Fruit fly (Drosophila melanogaster) whole organism, embryonic: Measurements from ENCODE around the gene CG13631.

Experiments
- Atf6 ChIP-seq: fragments of 200-800 bp; sonication (Bioruptor generic); IDR thresholded peaks from 2 replicates; pipeline ENCODE4 v1.3.6; 2022; ENCODE audit warnings: missing biosample characterization, missing genetic modification characterization
- CG1024 ChIP-seq: fragments of 200-800 bp; sonication (Bioruptor generic); IDR thresholded peaks from 2 replicates; pipeline ENCODE4 v1.3.6; 2022; ENCODE audit warnings: missing biosample characterization, missing genetic modification characterization
- CG10654 ChIP-seq: fragments of 200-800 bp; sonication (Bioruptor generic); optimal IDR thresholded peaks from 2 replicates; lab custom pipeline; 2016; ENCODE audit warnings: missing biosample characterization, missing genetic modification characterization
- CG11504 ChIP-seq: fragments of 200-800 bp; sonication (Bioruptor generic); optimal IDR thresholded peaks from 3 replicates; lab custom pipeline; 2019; ENCODE audit warnings: missing biosample characterization, mild to moderate bottlenecking, missing genetic modification characterization, moderate library complexity
- CG11560 ChIP-seq: fragments of 200-800 bp; sonication (Bioruptor generic); IDR thresholded peaks from 3 replicates; pipeline ENCODE4 v1.3.6; 2022; ENCODE audit warnings: missing biosample characterization, missing genetic modification characterization
- CG11696 ChIP-seq: fragments of 200-800 bp; sonication (Bioruptor generic); IDR thresholded peaks from 2 replicates; pipeline ENCODE4 v1.3.6; 2022; ENCODE audit warnings: missing biosample characterization, missing genetic modification characterization
- CG13123 ChIP-seq: fragments of 200-800 bp; sonication (Bioruptor generic); optimal IDR thresholded peaks from 2 replicates; lab custom pipeline; 2016; ENCODE audit warnings: missing biosample characterization, missing genetic modification characterization
- CG13287 ChIP-seq: fragments of 200-800 bp; sonication (Bioruptor generic); IDR thresholded peaks from 2 replicates; pipeline ENCODE4 v1.3.6; 2022; ENCODE audit warnings: missing biosample characterization, missing genetic modification characterization; ENCODE audit not compliant: partially characterized antibody
- CG14860 ChIP-seq: fragments of 200-800 bp; sonication (Bioruptor generic); IDR thresholded peaks from 3 replicates; pipeline ENCODE4 v1.3.6; 2022; ENCODE audit warnings: missing biosample characterization, missing genetic modification characterization; ENCODE audit not compliant: partially characterized antibody
- CG17912 ChIP-seq: fragments of 200-800 bp; sonication (Bioruptor generic); optimal IDR thresholded peaks from 2 replicates; lab custom pipeline; 2018; ENCODE audit warnings: missing biosample characterization, mild to moderate bottlenecking, missing genetic modification characterization
- CG18262 ChIP-seq: fragments of 200-800 bp; optimal IDR thresholded peaks from 3 replicates; lab custom pipeline; 2019; ENCODE audit warnings: missing biosample characterization, mild to moderate bottlenecking, missing genetic modification characterization, moderate library complexity
- CG2678 ChIP-seq: fragments of 200-800 bp; sonication (Bioruptor generic); optimal IDR thresholded peaks from 3 replicates; lab custom pipeline; 2019; ENCODE audit warnings: missing biosample characterization, mild to moderate bottlenecking, missing genetic modification characterization, moderate library complexity
- CG2875 ChIP-seq: fragments of 200-800 bp; sonication (Bioruptor generic); optimal IDR thresholded peaks from 2 replicates; lab custom pipeline; 2017; ENCODE audit warnings: missing biosample characterization, mild to moderate bottlenecking, missing genetic modification characterization, missing genetic modification reagents
- CG32532 ChIP-seq: fragments of 200-800 bp; sonication (Bioruptor generic); IDR thresholded peaks from 2 replicates; pipeline ENCODE4 v1.3.6; 2022; ENCODE audit warnings: missing biosample characterization, missing genetic modification characterization
- CG3407 ChIP-seq: fragments of 200-800 bp; sonication (Bioruptor generic); optimal IDR thresholded peaks from 2 replicates; lab custom pipeline; 2018; ENCODE audit warnings: missing biosample characterization, mild to moderate bottlenecking, missing genetic modification characterization
- CG34422 ChIP-seq: fragments of 200-800 bp; sonication (Bioruptor generic); IDR thresholded peaks from 3 replicates; pipeline ENCODE4 v1.3.6; 2022; ENCODE audit warnings: missing biosample characterization, missing genetic modification characterization
- CG3838 ChIP-seq: fragments of 200-800 bp; sonication (Bioruptor generic); optimal IDR thresholded peaks from 3 replicates; lab custom pipeline; 2016; ENCODE audit warnings: missing biosample characterization, missing genetic modification characterization
- CG3995 ChIP-seq: fragments of 200-800 bp; sonication (Bioruptor generic); optimal IDR thresholded peaks from 3 replicates; lab custom pipeline; 2016; ENCODE audit warnings: missing biosample characterization, missing genetic modification characterization
- CG43689 ChIP-seq: fragments of 200-800 bp; sonication (Bioruptor generic); IDR thresholded peaks from 2 replicates; pipeline ENCODE4 v1.3.6; 2022; ENCODE audit warnings: missing biosample characterization, missing genetic modification characterization
- CG4424 ChIP-seq: fragments of 200-800 bp; sonication (Bioruptor generic); optimal IDR thresholded peaks from 3 replicates; lab custom pipeline; 2016; ENCODE audit warnings: missing biosample characterization, missing genetic modification characterization
- CG6854 ChIP-seq: fragments of 200-800 bp; sonication (Bioruptor generic); optimal IDR thresholded peaks from 3 replicates; lab custom pipeline; 2017; ENCODE audit warnings: missing biosample characterization, mild to moderate bottlenecking, missing genetic modification characterization
- CG7357 ChIP-seq: fragments of 200-800 bp; sonication (Bioruptor generic); IDR thresholded peaks from 3 replicates; pipeline ENCODE4 v1.3.6; 2022; ENCODE audit warnings: missing biosample characterization, missing genetic modification characterization
- CG8388 ChIP-seq: fragments of 200-800 bp; sonication (Bioruptor generic); optimal IDR thresholded peaks from 2 replicates; lab custom pipeline; 2019; ENCODE audit warnings: missing biosample characterization, mild to moderate bottlenecking, missing genetic modification characterization, moderate library complexity
- CG9215 ChIP-seq: fragments of 200-800 bp; sonication (Bioruptor generic); IDR thresholded peaks from 2 replicates; pipeline ENCODE4 v1.3.6; 2022; ENCODE audit warnings: missing biosample characterization, missing genetic modification characterization
- CG9932 ChIP-seq: fragments of 200-800 bp; sonication (Bioruptor generic); IDR thresholded peaks from 2 replicates; pipeline ENCODE4 v1.3.6; 2022; ENCODE audit warnings: missing biosample characterization, missing genetic modification characterization
- Dad ChIP-seq: fragments of 200-800 bp; sonication (Bioruptor generic); optimal IDR thresholded peaks from 3 replicates; lab custom pipeline; 2016; ENCODE audit warnings: missing biosample characterization, missing genetic modification characterization
- Dbx ChIP-seq: fragments of 200-800 bp; sonication (Bioruptor generic); IDR thresholded peaks from 3 replicates; pipeline ENCODE4 v1.3.6; 2022; ENCODE audit warnings: missing biosample characterization, missing genetic modification characterization
- ERR ChIP-seq: fragments of 200-800 bp; sonication (Bioruptor generic); optimal IDR thresholded peaks from 2 replicates; lab custom pipeline; 2016; ENCODE audit warnings: missing biosample characterization, missing genetic modification characterization
- Ets97D ChIP-seq: fragments of 200-800 bp; sonication (Bioruptor generic); optimal IDR thresholded peaks from 3 replicates; lab custom pipeline; 2016; ENCODE audit warnings: missing biosample characterization, missing genetic modification characterization
- MESR4 ChIP-seq: fragments of 200-800 bp; sonication (Bioruptor generic); optimal IDR thresholded peaks from 2 replicates; lab custom pipeline; 2018; ENCODE audit warnings: missing biosample characterization, mild to moderate bottlenecking, missing genetic modification characterization, moderate library complexity
- Nf-YA ChIP-seq: fragments of 200-800 bp; sonication (Bioruptor generic); IDR thresholded peaks from 2 replicates; pipeline ENCODE4 v1.3.6; 2022; ENCODE audit warnings: missing biosample characterization, missing genetic modification characterization
- Sin3A ChIP-seq: fragments of >200 bp; optimal IDR thresholded peaks from 2 replicates; lab custom pipeline; 2018
- Six4 ChIP-seq: fragments of 200-800 bp; sonication (Bioruptor generic); optimal IDR thresholded peaks from 2 replicates; lab custom pipeline; 2016; ENCODE audit warnings: missing biosample characterization, missing genetic modification characterization
- crol ChIP-seq: fragments of 200-800 bp; sonication (Bioruptor generic); IDR thresholded peaks from 2 replicates; pipeline ENCODE4 v1.3.6; 2022; ENCODE audit warnings: missing biosample characterization, missing genetic modification characterization
- danr ChIP-seq: fragments of 200-800 bp; sonication (Bioruptor generic); IDR thresholded peaks from 2 replicates; pipeline ENCODE4 v1.3.6; 2022; ENCODE audit warnings: missing biosample characterization, missing genetic modification characterization
- ems ChIP-seq: fragments of 200-800 bp; sonication (Bioruptor generic); optimal IDR thresholded peaks from 3 replicates; lab custom pipeline; 2016; ENCODE audit warnings: missing biosample characterization, missing genetic modification characterization
- fu2 ChIP-seq: fragments of 200-800 bp; sonication (Bioruptor generic); optimal IDR thresholded peaks from 2 replicates; lab custom pipeline; 2016; ENCODE audit warnings: missing biosample characterization, missing genetic modification characterization
- klu ChIP-seq: fragments of 200-800 bp; sonication (Bioruptor generic); IDR thresholded peaks from 2 replicates; pipeline ENCODE4 v1.3.6; 2022; ENCODE audit warnings: missing biosample characterization, missing genetic modification characterization
- maf-S ChIP-seq: fragments of 200-800 bp; sonication (Bioruptor generic); optimal IDR thresholded peaks from 2 replicates; lab custom pipeline; 2016; ENCODE audit warnings: missing biosample characterization, missing genetic modification characterization
- nerfin-1 ChIP-seq: fragments of 200-800 bp; sonication (Bioruptor generic); optimal IDR thresholded peaks from 3 replicates; lab custom pipeline; 2019; ENCODE audit warnings: missing biosample characterization, mild to moderate bottlenecking, missing genetic modification characterization, moderate library complexity
- nmo ChIP-seq: fragments of 200-800 bp; sonication (Bioruptor generic); optimal IDR thresholded peaks from 2 replicates; lab custom pipeline; 2018; ENCODE audit warnings: missing biosample characterization, mild to moderate bottlenecking, missing genetic modification characterization, moderate library complexity
- otp ChIP-seq: fragments of 200-800 bp; sonication (Bioruptor generic); IDR thresholded peaks from 3 replicates; pipeline ENCODE4, ENCODE4 v1.3.6; 2022; ENCODE audit warnings: missing biosample characterization, missing genetic modification characterization
- pita ChIP-seq: fragments of 200-800 bp; sonication (Bioruptor generic); optimal IDR thresholded peaks from 2 replicates; lab custom pipeline; 2017; ENCODE audit warnings: missing biosample characterization, mild to moderate bottlenecking, missing genetic modification characterization
- pum ChIP-seq: fragments of 200-800 bp; sonication (Bioruptor generic); optimal IDR thresholded peaks from 2 replicates; lab custom pipeline; 2016; ENCODE audit warnings: missing biosample characterization, missing genetic modification characterization
- slbo ChIP-seq: fragments of 200-800 bp; sonication (Bioruptor generic); IDR thresholded peaks from 2 replicates; pipeline ENCODE4 v1.3.6; 2022; ENCODE audit warnings: missing biosample characterization, missing genetic modification characterization
- sob ChIP-seq: fragments of 200-800 bp; sonication (Bioruptor generic); IDR thresholded peaks from 2 replicates; pipeline ENCODE4 v1.3.6; 2022; ENCODE audit warnings: missing biosample characterization, missing genetic modification characterization
- tgo ChIP-seq: fragments of 200-800 bp; sonication (Bioruptor generic); IDR thresholded peaks from 3 replicates; pipeline ENCODE4 v1.3.6; 2022; ENCODE audit warnings: missing biosample characterization, missing genetic modification characterization
- tin ChIP-seq: fragments of 200-800 bp; sonication (Bioruptor generic); optimal IDR thresholded peaks from 3 replicates; lab custom pipeline; 2016; ENCODE audit warnings: missing biosample characterization, missing genetic modification characterization
- trh ChIP-seq: fragments of 200-800 bp; sonication (Bioruptor generic); optimal IDR thresholded peaks from 2 replicates; lab custom pipeline; 2016; ENCODE audit warnings: missing biosample characterization, missing genetic modification characterization
- tx ChIP-seq: fragments of 200-800 bp; sonication (Bioruptor generic); optimal IDR thresholded peaks from 2 replicates; lab custom pipeline; 2016; ENCODE audit warnings: missing biosample characterization, missing genetic modification characterization
- yki ChIP-seq: fragments of >200 bp; optimal IDR thresholded peaks from 3 replicates; lab custom pipeline; 2018
- zen ChIP-seq: fragments of 200-800 bp; sonication (Bioruptor generic); optimal IDR thresholded peaks from 3 replicates; lab custom pipeline; 2018; ENCODE audit warnings: missing biosample characterization, mild to moderate bottlenecking, missing genetic modification characterization, moderate library complexity

Gene CG13631

DNA sequence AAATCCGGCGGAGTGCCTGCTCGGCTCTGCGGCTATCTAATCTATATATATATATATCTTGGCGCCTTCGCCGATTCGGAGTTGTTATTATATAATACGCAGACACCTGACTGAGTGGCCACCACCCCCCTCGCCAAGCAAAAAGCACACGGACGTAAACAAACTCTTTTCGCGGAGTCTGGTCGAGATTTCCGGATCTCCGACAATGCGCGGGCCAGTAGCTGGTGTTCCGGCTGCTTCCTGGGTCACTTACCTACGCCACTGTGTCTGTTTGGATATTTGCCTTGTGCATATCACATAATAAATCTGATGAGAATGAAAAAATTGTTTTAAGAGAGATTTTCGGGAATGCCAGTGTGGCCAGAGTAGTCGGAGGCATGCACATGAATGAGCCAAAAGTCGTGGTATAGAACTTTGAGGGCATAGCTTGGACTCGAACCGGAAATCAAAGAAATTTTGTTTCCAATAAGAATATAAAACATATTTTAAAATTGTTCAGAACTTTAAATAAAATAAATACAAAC lies 18.0 kb downstream of the CG13631 start, which contains the start of gene CG5805 (continued):
- peak; percentile 73 for TF ChIP-seq ems (GFP tag; lab: Kevin White, UChicago)
- no peak for TF ChIP-seq CG13123 (GFP tag; lab: Kevin White, UChicago)
- peak; percentile 60 for TF ChIP-seq Dad
- TF ChIP-seq CG2678 (tag; lab: Kevin White, UChicago) = peak; percentile 70
- peak; percentile 65 for TF ChIP-seq CG18262
- TF ChIP-seq tin (GFP tag; lab: Kevin White, UChicago) = peak; percentile 63
- TF ChIP-seq pum (GFP tag; lab: Kevin White, UChicago) = peak; percentile 3
- peak; percentile 79 for TF ChIP-seq zen (tag; lab: Kevin White, UChicago)
- TF ChIP-seq Dbx = peak; percentile 89
- TF ChIP-seq CG11504 (tag; lab: Kevin White, UChicago) = peak; percentile 80
- peak; percentile 59 for TF ChIP-seq Six4 (GFP tag; lab: Kevin White, UChicago)
- peak; percentile 96 for TF ChIP-seq MESR4 (GFP tag; lab: Kevin White, UChicago)
- TF ChIP-seq Ets97D = peak; percentile 99
- peak; percentile 51 for TF ChIP-seq CG8388
- TF ChIP-seq CG3407 (GFP tag; lab: Kevin White, UChicago) = peak; percentile 79
- peak; percentile 63; the same call in 2 of the 3 replicates for TF ChIP-seq CG7357 (GFP tag; lab: Robert Waterston, UW)
- peak; percentile 66 for TF ChIP-seq CG9932 (GFP tag; lab: Robert Waterston, UW)
- peak; percentile 63 for TF ChIP-seq CG3995 (GFP tag; lab: Kevin White, UChicago)
- peak; percentile 59; the same call in 1 of the 2 replicates for TF ChIP-seq danr (GFP tag; lab: Robert Waterston, UW)
- TF ChIP-seq CG2875 (GFP tag; lab: Kevin White, UChicago) = peak; percentile 74
- peak; percentile 88 for TF ChIP-seq CG32532 (GFP tag; lab: Robert Waterston, UW)
- TF ChIP-seq tgo (GFP tag; lab: Robert Waterston, UW) = peak; percentile 85
- TF ChIP-seq CG17912 = peak; percentile 87
- peak; percentile 43 for TF ChIP-seq ERR (GFP tag; lab: Kevin White, UChicago)
- TF ChIP-seq CG43689 (GFP tag; lab: Robert Waterston, UW) = peak; percentile 76
- TF ChIP-seq CG9215 (GFP tag; lab: Robert Waterston, UW) = peak; percentile 55
- peak; percentile 76 for TF ChIP-seq CG10654 (GFP tag; lab: Kevin White, UChicago)
- TF ChIP-seq nerfin-1 (tag; lab: Kevin White, UChicago) = peak; percentile 75
- no peak for TF ChIP-seq yki
- peak; percentile 78; the same call in 2 of the 3 replicates for TF ChIP-seq CG34422
- TF ChIP-seq CG6854 (GFP tag; lab: Kevin White, UChicago) = peak; percentile 75
- peak; percentile 35 for TF ChIP-seq tx (GFP tag; lab: Kevin White, UChicago)
- peak; percentile 64 for TF ChIP-seq pita
- peak; percentile 28; the same call in 1 of the 2 replicates for TF ChIP-seq CG11696
- TF ChIP-seq klu (GFP tag; lab: Robert Waterston, UW) = peak; percentile 54; the same call in 1 of the 2 replicates
- peak; percentile 86 for TF ChIP-seq nmo (GFP tag; lab: Kevin White, UChicago)
- peak; percentile 72 for TF ChIP-seq CG1024 (GFP tag; lab: Robert Waterston, UW)
- no peak for TF ChIP-seq CG14860 (GFP tag; lab: Robert Waterston, UW)
- TF ChIP-seq Nf-YA (GFP tag; lab: Robert Waterston, UW) = peak; percentile 76
- TF ChIP-seq Atf6 (GFP tag; lab: Robert Waterston, UW) = peak; percentile 80
- TF ChIP-seq Sin3A (lab: Kevin White, UChicago) = no peak
- TF ChIP-seq slbo (GFP tag; lab: Robert Waterston, UW) = peak; percentile 84
- peak; percentile 66 for TF ChIP-seq fu2 (GFP tag; lab: Kevin White, UChicago)
- peak; percentile 88 for TF ChIP-seq crol
- TF ChIP-seq sob = peak; percentile 89
- peak; percentile 85 for TF ChIP-seq CG4424 (GFP tag; lab: Kevin White, UChicago)
- peak; percentile 65 for TF ChIP-seq maf-S (GFP tag; lab: Kevin White, UChicago)
- TF ChIP-seq trh = peak; percentile 83
- TF ChIP-seq CG13287 (GFP tag; lab: Robert Waterston, UW) = peak; percentile 38; the same call in 1 of the 2 replicates
- TF ChIP-seq CG11560 (tag; lab: Robert Waterston, UW) = no peak; the same call in 2 of the 3 replicates
- TF ChIP-seq CG3838 (GFP tag; lab: Kevin White, UChicago) = no peak
- peak; percentile 80 for TF ChIP-seq otp (GFP tag; lab: Robert Waterston, UW)
